Worm (Caenorhabditis elegans) whole organism, L4/young adult: ENCODE measurements around the gene dhps-1.

Experiments
- W03F9.2 ChIP-seq: fragments of 150-350 bp; optimal IDR thresholded peaks from 2 replicates; lab custom pipeline; 2014; ENCODE audit warnings: missing biosample characterization, missing genetic modification characterization
- dao-5 ChIP-seq: sonication (generic microtip); optimal IDR thresholded peaks from 2 replicates; lab custom pipeline; 2016; ENCODE audit warnings: missing genotype, missing genetic modification characterization, moderate library complexity, missing compliant biosample characterization
- him-1 ChIP-seq: sonication (generic microtip); optimal IDR thresholded peaks from 2 replicates; lab custom pipeline; 2016; ENCODE audit warnings: missing genotype, missing genetic modification reagents, missing genetic modification characterization, missing compliant biosample characterization

Gene dhps-1

ce11 chrII:11969033-11969432, 23.8 kb upstream of the dhps-1 start:
- TF ChIP-seq him-1, result no peak
- no peak for TF ChIP-seq W03F9.2 (tag; lab: Kevin White, UChicago)
- no peak for TF ChIP-seq dao-5 (tag; lab: Kevin White, UChicago)

DNA sequence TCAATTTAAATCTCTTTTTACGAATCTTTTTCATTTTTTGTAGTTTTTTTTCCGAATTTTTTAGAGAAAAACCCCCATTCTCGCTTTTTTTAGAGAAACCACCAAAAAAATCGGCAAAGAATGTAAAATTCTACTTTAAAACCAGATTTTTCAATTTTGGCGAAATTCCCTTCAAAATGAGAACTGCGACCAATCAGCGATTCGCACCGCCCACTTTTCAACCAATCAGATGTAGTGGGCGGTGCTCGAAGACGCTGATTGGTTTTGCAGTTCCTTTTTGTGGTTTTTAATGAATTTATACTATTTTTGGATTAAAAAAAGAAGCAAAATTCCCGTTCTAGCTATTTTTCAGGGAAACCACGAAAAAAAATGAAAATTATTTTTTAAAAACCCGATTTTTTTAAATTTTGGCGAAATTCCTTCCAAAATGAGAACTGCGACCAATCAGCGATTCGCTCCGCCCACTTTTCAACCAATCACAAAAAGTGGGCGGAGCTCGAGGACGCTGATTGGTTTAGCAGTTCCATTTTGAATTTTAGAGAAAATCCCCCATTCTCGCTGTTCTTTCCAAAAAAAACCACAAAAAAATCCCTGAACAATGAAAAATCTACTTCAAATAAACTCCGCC, 21.7 kb upstream of the dhps-1 start:
- no peak for TF ChIP-seq dao-5 (tag; lab: Kevin White, UChicago)

ce11 chrII:11972266-11972665, 20.5 kb upstream of the dhps-1 start:
- no peak for TF ChIP-seq W03F9.2 (tag; lab: Kevin White, UChicago)
- no peak for TF ChIP-seq dao-5 (tag; lab: Kevin White, UChicago)
- no peak for TF ChIP-seq him-1

DNA sequence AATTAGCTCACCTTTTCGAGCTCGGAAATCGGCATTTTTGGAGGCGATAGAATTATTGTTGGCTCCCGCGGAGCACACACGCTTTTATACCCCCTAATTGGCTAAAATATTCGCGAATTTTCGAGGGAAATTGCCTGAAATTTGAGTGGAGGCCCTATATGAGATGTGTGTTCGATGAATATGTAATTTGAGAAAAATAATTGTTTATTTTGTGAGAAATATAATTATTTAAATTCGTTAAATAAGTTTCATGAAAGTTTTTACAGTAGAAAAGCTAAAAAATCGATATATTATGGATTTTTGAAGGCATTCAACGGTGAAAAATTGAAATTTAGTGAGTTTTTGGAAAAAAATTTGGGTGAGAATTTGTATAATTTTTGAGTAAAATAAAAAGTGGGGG, 19.2 kb upstream of the dhps-1 start, which contains the start of gene acbp-6:
Gene acbp-6 (minus strand): TSS at position 101 of the 400 bp plus-strand sequence.
- TF ChIP-seq W03F9.2 (tag; lab: Kevin White, UChicago) (no peak), him-1 (no peak), dao-5 (tag; lab: Kevin White, UChicago) (no peak)

DNA sequence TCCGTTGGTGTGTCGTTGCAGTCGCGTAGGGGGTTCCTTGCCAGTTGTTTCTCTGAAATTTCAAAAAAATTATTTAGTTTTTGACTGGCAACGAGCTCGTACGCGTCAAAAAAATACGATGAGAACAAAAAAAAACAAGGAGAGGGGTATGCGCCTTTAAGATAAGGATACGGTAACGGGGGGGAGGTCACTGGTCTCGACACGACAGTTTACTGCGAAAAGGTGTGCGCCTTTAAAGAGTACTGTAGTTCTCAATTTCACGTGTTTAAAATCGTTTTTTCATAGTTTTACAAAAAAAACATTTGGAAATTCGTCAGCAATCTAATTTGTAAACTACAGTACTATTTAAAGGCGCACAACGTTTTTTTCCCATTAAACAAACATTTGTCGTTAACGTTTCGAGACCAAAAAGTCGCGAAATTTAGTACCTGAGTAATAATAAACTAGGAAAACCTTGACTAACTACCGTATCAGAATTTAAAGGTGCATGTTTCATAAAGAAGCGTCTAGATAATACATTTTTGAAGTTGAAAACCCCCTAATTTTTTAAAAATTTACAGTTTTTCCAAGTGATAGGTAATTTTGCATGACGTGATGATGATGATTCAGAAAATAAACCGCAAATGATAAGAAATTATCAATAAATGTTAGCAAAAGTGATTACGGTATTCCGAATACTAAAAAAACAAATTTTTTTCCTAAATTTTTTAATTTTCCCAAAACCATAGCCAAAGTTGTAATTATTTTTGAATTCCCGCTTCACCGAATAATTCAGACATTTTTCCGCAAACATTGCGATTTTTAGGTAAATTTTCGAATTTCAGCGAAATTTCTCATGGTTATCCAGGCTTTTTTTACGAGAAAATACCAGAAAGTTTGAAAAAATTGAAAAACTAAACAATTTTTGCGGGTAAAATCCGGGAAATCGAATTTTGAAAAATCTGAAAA, 18.5 kb upstream of the dhps-1 start:
- TF ChIP-seq him-1 (no peak), dao-5 (tag; lab: Kevin White, UChicago) (no peak), W03F9.2 (tag; lab: Kevin White, UChicago) (no peak)

DNA sequence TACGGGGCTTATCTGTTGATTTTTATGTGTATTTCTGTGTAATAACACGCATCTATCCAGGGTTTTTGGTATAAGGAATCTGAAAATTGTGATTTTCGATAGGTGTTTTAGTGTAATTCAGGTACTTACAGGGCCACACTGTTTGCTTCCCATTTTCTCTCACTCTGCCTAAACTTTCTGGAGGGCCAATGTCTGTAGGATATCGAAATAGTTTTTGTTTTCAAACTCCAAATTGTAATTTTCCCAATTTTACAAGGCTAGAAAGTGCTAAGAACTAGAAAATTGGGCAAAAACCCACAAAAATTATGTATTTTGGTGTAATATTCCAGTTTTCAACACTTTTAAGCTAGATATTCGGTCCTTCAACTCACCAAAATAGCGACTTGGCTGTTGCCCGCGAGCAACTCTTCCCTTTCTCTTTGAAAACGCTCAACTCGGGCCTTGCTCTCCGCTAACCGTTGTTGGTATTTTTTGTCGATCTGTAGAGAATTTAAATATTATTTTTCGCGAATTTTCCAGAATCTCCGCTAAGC, 16.0 kb upstream of the dhps-1 start:
- no peak for TF ChIP-seq dao-5 (tag; lab: Kevin White, UChicago)

DNA sequence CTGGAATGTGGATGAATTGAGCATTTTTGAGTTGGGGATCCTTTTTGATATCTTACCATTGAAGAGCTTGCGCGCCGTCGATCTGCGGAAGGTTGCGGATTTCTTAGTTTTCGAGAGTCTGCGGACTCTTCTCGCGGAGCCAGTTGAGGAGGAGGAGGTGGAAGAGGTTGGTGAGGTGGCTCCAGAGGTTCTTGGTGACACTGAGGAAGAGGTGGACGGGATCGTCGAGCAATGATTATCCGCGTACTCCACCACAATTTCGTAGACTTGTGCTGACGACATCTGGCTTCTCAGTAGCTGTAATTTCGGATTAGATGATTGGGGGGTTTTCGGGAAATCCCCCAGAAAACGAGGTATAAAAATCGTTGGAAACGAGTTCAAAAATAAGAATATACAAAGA, 15.4 kb upstream of the dhps-1 start, which contains the start of gene Y17G7B.21:
Gene Y17G7B.21 (minus strand): TSS at position 299 of the 400 bp plus-strand sequence.
- no peak for TF ChIP-seq him-1
- no peak for TF ChIP-seq dao-5 (tag; lab: Kevin White, UChicago)
- no peak for TF ChIP-seq W03F9.2 (tag; lab: Kevin White, UChicago)

DNA sequence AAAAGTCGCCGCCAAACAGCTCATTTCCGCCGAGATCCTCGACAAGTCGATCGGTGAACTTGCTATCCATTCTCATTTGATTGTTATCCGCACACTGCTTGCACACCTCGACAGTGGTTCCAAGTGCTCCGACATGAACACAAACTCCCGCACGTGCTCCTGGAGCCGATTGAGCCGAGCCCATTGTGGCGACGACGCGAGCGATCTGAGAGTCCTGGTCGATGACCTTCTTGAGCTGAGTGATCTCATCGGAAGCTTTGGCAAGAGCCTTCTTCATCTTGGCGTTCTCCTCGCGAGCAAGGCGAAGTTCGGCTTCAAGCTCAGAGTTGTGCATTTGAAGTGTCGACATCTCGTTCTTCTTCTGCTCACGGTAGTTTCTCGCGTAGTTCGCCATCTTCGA, 14.3 kb upstream of the dhps-1 start:
- no peak for TF ChIP-seq him-1
- no peak for TF ChIP-seq dao-5 (tag; lab: Kevin White, UChicago)
- no peak for TF ChIP-seq W03F9.2 (tag; lab: Kevin White, UChicago)

ce11 chrII:11978920-11979319, 13.9 kb upstream of the dhps-1 start:
- TF ChIP-seq dao-5 (tag; lab: Kevin White, UChicago) (no peak), W03F9.2 (tag; lab: Kevin White, UChicago) (no peak), him-1 (no peak)

DNA sequence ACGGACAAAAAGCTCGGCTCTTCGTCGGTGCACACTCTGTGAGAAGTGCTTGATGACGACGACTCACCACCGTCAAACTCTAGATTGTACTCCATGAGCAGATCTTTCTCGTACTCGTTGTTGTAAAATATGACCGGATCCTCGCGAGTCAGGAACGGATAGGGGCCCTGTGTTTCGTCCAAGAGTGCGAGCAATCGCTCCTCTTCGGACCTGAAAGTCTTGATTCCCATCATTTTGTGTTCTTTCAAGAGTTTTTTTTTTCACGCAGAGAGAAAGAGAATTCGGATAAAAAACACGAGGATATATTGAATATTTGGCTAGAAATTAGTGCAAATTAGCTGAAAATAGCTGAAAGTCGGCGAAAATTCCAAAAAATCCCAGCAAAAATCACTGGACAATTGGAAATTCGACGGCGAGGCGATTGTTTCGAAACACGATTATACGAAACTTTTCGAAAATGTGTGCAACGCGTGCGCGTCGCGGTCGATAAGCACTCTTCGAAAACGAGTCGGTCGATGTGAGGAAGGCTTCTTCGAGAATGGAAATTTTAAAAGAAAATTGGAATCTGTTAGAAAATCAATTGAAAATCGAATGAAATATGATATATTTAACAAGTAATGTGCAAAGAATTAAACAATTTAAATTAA, 13.2 kb upstream of the dhps-1 start, which contains the start of the genes ash-2 and Y17G7B.20:
Gene ash-2 (plus strand): TSS at position 390 of the 647 bp plus-strand sequence.
Gene Y17G7B.20 (minus strand): TSS at position 396 of the 647 bp plus-strand sequence.
- TF ChIP-seq him-1 (no peak), dao-5 (tag; lab: Kevin White, UChicago) (no peak), W03F9.2 (tag; lab: Kevin White, UChicago) (no peak)

DNA sequence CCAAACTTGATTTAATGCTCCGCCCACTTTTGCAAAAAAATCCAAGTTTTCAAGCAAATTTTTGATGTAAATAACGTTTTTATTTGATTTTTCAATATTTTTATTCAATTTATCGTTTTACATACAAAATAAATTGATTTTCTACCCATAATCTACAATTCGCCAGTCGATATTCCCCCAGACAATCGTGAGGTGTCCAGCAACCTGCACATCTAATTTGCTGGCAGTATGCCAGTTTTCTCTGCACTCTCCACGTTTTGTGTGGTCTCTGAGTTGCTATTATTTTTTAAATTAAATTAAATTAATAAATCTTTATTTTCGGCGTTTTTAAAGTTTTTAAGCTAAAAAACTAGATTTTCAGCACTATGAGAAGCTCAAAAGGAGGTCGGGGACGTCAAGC, 12.7 kb upstream of the dhps-1 start:
- peak; percentile 93 for TF ChIP-seq W03F9.2 (tag; lab: Kevin White, UChicago)
- peak; percentile 72 for TF ChIP-seq him-1
- TF ChIP-seq dao-5 (tag; lab: Kevin White, UChicago), result no peak

DNA sequence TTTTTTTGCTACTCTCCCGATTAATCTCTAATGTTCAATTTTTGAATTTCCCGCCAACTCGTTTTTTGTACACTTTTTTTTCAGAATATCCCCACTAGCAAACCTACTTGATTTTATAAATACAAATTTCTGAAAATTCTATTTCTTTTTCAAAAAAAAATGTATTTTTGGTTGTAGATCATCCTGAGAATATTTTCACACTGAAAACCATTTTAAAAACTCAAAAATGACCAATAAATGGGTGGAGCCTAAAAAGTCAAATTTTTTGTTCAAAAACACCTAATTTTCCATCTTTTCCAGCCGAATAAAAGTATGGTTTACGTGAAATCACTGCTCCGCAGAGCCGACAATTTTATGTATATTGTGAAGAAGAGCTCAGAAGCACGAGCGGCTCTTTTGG, 4.1 kb upstream of the dhps-1 start, which contains the start of gene Y17G7B.3:
Gene Y17G7B.3 (plus strand): TSS at position 301 of the 400 bp plus-strand sequence.
- no peak for TF ChIP-seq him-1
- TF ChIP-seq W03F9.2 (tag; lab: Kevin White, UChicago), result no peak
- no peak for TF ChIP-seq dao-5 (tag; lab: Kevin White, UChicago)

ce11 chrII:11994940-11995339, 2.1 kb downstream of the dhps-1 start:
- TF ChIP-seq W03F9.2 (tag; lab: Kevin White, UChicago) (no peak), him-1 (no peak), dao-5 (tag; lab: Kevin White, UChicago) (no peak)
